Fruit fly (Drosophila melanogaster) whole organism, embryonic: Measurements from ENCODE around the gene Fas1.

Experiments used
- ATbp ChIP-seq: fragments of 200-800 bp; sonication (Bioruptor generic); optimal IDR thresholded peaks from 2 replicates; lab custom pipeline; 2017; ENCODE audit warnings: missing biosample characterization, mild to moderate bottlenecking, missing genetic modification characterization, missing genetic modification reagents
- Aef1 ChIP-seq: fragments of 200-800 bp; sonication (Bioruptor generic); IDR thresholded peaks from 3 replicates; pipeline ENCODE4 v1.3.6; 2022; ENCODE audit warnings: missing biosample characterization, missing genetic modification characterization
- CG11085 ChIP-seq: fragments of 200-800 bp; sonication (Bioruptor generic); IDR thresholded peaks from 2 replicates; pipeline ENCODE4 v1.3.6; 2022; ENCODE audit warnings: missing biosample characterization, missing genetic modification characterization
- CG11247 ChIP-seq: fragments of 200-800 bp; sonication (Bioruptor generic); IDR thresholded peaks from 2 replicates; pipeline ENCODE4 v1.3.6; 2022; ENCODE audit warnings: missing biosample characterization, missing genetic modification characterization
- CG12155 ChIP-seq: fragments of 200-800 bp; sonication (Bioruptor generic); optimal IDR thresholded peaks from 3 replicates; lab custom pipeline; 2016; ENCODE audit warnings: missing biosample characterization, missing genetic modification characterization
- CG15269 ChIP-seq: fragments of 200-800 bp; sonication (Bioruptor generic); optimal IDR thresholded peaks from 2 replicates; lab custom pipeline; 2018; ENCODE audit warnings: missing biosample characterization, mild to moderate bottlenecking, missing genetic modification characterization, moderate library complexity
- CG15601 ChIP-seq: fragments of 200-800 bp; sonication (Bioruptor generic); optimal IDR thresholded peaks from 3 replicates; lab custom pipeline; 2019; ENCODE audit warnings: missing biosample characterization, mild to moderate bottlenecking, missing genetic modification characterization, moderate library complexity
- CG1603 ChIP-seq: fragments of 200-800 bp; sonication (Bioruptor generic); optimal IDR thresholded peaks from 2 replicates; lab custom pipeline; 2019; ENCODE audit warnings: missing biosample characterization, mild to moderate bottlenecking, missing genetic modification characterization, moderate library complexity
- CG16815 ChIP-seq: fragments of 200-800 bp; sonication (Bioruptor generic); optimal IDR thresholded peaks from 3 replicates; lab custom pipeline; 2017; ENCODE audit warnings: missing biosample characterization, mild to moderate bottlenecking, missing genetic modification characterization
- CG17328 ChIP-seq: fragments of 200-800 bp; sonication (Bioruptor generic); IDR thresholded peaks from 2 replicates; pipeline ENCODE4 v1.3.6; 2022; ENCODE audit warnings: missing biosample characterization, missing genetic modification characterization
- CG18476 ChIP-seq: fragments of 200-800 bp; sonication (Bioruptor generic); optimal IDR thresholded peaks from 2 replicates; lab custom pipeline; 2016; ENCODE audit warnings: missing biosample characterization, mild to moderate bottlenecking, missing genetic modification characterization
- CG2678 ChIP-seq: fragments of 200-800 bp; sonication (Bioruptor generic); optimal IDR thresholded peaks from 3 replicates; lab custom pipeline; 2019; ENCODE audit warnings: missing biosample characterization, mild to moderate bottlenecking, missing genetic modification characterization, moderate library complexity
- CG2712 ChIP-seq: fragments of 200-800 bp; optimal IDR thresholded peaks from 3 replicates; lab custom pipeline; 2019; ENCODE audit warnings: missing biosample characterization, mild to moderate bottlenecking, missing genetic modification characterization, moderate library complexity
- CG2889 ChIP-seq: fragments of 200-800 bp; sonication (Bioruptor generic); IDR thresholded peaks from 3 replicates; pipeline ENCODE4 v1.3.6; 2022; ENCODE audit warnings: missing biosample characterization, missing genetic modification characterization
- CG34376 ChIP-seq: fragments of 200-800 bp; sonication (Bioruptor generic); optimal IDR thresholded peaks from 2 replicates; lab custom pipeline; 2018; ENCODE audit warnings: missing biosample characterization, mild to moderate bottlenecking, missing genetic modification characterization
- CG5180 ChIP-seq: fragments of 200-800 bp; sonication (Bioruptor generic); optimal IDR thresholded peaks from 3 replicates; lab custom pipeline; 2017; ENCODE audit warnings: missing biosample characterization, missing genetic modification characterization, mild to moderate bottlenecking, moderate library complexity, missing genetic modification reagents
- CG6272 ChIP-seq: fragments of 200-800 bp; sonication (Bioruptor generic); IDR thresholded peaks from 2 replicates; pipeline ENCODE4 v1.3.6; 2022; ENCODE audit warnings: missing biosample characterization, missing genetic modification characterization
- CG6813 ChIP-seq: fragments of 200-800 bp; sonication (Bioruptor generic); optimal IDR thresholded peaks from 2 replicates; lab custom pipeline; 2017; ENCODE audit warnings: missing biosample characterization, missing genetic modification characterization, mild to moderate bottlenecking, moderate library complexity, missing genetic modification reagents
- CG7745 ChIP-seq: fragments of 200-800 bp; sonication (Bioruptor generic); optimal IDR thresholded peaks from 2 replicates; lab custom pipeline; 2018; ENCODE audit warnings: missing biosample characterization, mild to moderate bottlenecking, missing genetic modification characterization, moderate library complexity
- CG8765 ChIP-seq: fragments of 200-800 bp; sonication (Bioruptor generic); IDR thresholded peaks from 2 replicates; pipeline ENCODE4 v1.3.6; 2022; ENCODE audit warnings: missing biosample characterization, missing genetic modification characterization
- CG8924 ChIP-seq: fragments of 200-800 bp; optimal IDR thresholded peaks from 3 replicates; lab custom pipeline; 2019; ENCODE audit warnings: missing biosample characterization, mild to moderate bottlenecking, missing genetic modification characterization, moderate library complexity
- CG9609 ChIP-seq: fragments of 200-800 bp; sonication (Bioruptor generic); optimal IDR thresholded peaks from 3 replicates; lab custom pipeline; 2016; ENCODE audit warnings: missing biosample characterization, missing genetic modification characterization
- CoRest ChIP-seq: fragments of 200-800 bp; sonication (Bioruptor generic); optimal IDR thresholded peaks from 3 replicates; lab custom pipeline; 2018; ENCODE audit warnings: missing biosample characterization, mild to moderate bottlenecking, missing genetic modification characterization, moderate library complexity
- Fer3 ChIP-seq: fragments of 200-800 bp; sonication (Bioruptor generic); optimal IDR thresholded peaks from 2 replicates; lab custom pipeline; 2018; ENCODE audit warnings: missing biosample characterization, mild to moderate bottlenecking, missing genetic modification characterization, moderate library complexity
- Kr ChIP-seq: fragments of 200-800 bp; sonication (Bioruptor generic); optimal IDR thresholded peaks from 2 replicates; lab custom pipeline; 2017; ENCODE audit warnings: missing biosample characterization, mild to moderate bottlenecking, missing genetic modification characterization
- Nf-YC ChIP-seq: fragments of 200-800 bp; optimal IDR thresholded peaks from 3 replicates; lab custom pipeline; 2019; ENCODE audit warnings: missing biosample characterization, mild to moderate bottlenecking, missing genetic modification characterization, moderate library complexity
- Spps ChIP-seq: fragments of 200-800 bp; sonication (Bioruptor generic); optimal IDR thresholded peaks from 2 replicates; lab custom pipeline; 2018; ENCODE audit warnings: missing biosample characterization, mild to moderate bottlenecking, missing genetic modification characterization
- amos ChIP-seq: fragments of 200-800 bp; sonication (Bioruptor generic); IDR thresholded peaks from 2 replicates; pipeline ENCODE4 v1.3.6; 2022; ENCODE audit warnings: missing biosample characterization, missing genetic modification characterization; ENCODE audit not compliant: partially characterized antibody
- chm ChIP-seq: fragments of 200-800 bp; sonication (Bioruptor generic); IDR thresholded peaks from 2 replicates; pipeline ENCODE4 v1.3.6; 2022; ENCODE audit warnings: missing biosample characterization, missing genetic modification characterization
- chn ChIP-seq: fragments of 200-800 bp; sonication (Bioruptor generic); optimal IDR thresholded peaks from 2 replicates; lab custom pipeline; 2016; ENCODE audit warnings: missing biosample characterization, missing genetic modification characterization
- dm ChIP-seq: fragments of 200-800 bp; sonication (Bioruptor generic); optimal IDR thresholded peaks from 3 replicates; lab custom pipeline; 2016; ENCODE audit warnings: missing biosample characterization, missing genetic modification characterization
- ems ChIP-seq: fragments of 200-800 bp; sonication (Bioruptor generic); optimal IDR thresholded peaks from 3 replicates; lab custom pipeline; 2016; ENCODE audit warnings: missing biosample characterization, missing genetic modification characterization
- en ChIP-seq: fragments of 200-800 bp; sonication (Bioruptor generic); optimal IDR thresholded peaks from 2 replicates; lab custom pipeline; 2016; ENCODE audit warnings: missing biosample characterization, missing genetic modification characterization
- ftz-f1 ChIP-seq: fragments of 200-800 bp; sonication (Bioruptor generic); optimal IDR thresholded peaks from 2 replicates; lab custom pipeline; 2016; ENCODE audit warnings: missing biosample characterization, missing genetic modification characterization
- gsb-n ChIP-seq: fragments of 200-800 bp; sonication (Bioruptor generic); optimal IDR thresholded peaks from 3 replicates; lab custom pipeline; 2018; ENCODE audit warnings: missing biosample characterization, mild to moderate bottlenecking, missing genetic modification characterization
- kah ChIP-seq: fragments of 200-800 bp; sonication (Bioruptor generic); optimal IDR thresholded peaks from 2 replicates; lab custom pipeline; 2018; ENCODE audit warnings: missing biosample characterization, mild to moderate bottlenecking, missing genetic modification characterization
- mld ChIP-seq: fragments of 200-800 bp; sonication (Bioruptor generic); IDR thresholded peaks from 3 replicates; pipeline ENCODE4 v1.3.6; 2022; ENCODE audit warnings: missing biosample characterization, missing genetic modification characterization; ENCODE audit not compliant: partially characterized antibody
- otp ChIP-seq: fragments of 200-800 bp; sonication (Bioruptor generic); IDR thresholded peaks from 3 replicates; pipeline ENCODE4, ENCODE4 v1.3.6; 2022; ENCODE audit warnings: missing biosample characterization, missing genetic modification characterization
- phol ChIP-seq: fragments of 200-800 bp; sonication (Bioruptor generic); optimal IDR thresholded peaks from 3 replicates; lab custom pipeline; 2018; ENCODE audit warnings: missing biosample characterization, mild to moderate bottlenecking, missing genetic modification characterization, moderate library complexity
- pnt ChIP-seq: fragments of 200-800 bp; sonication (Bioruptor generic); optimal IDR thresholded peaks from 3 replicates; lab custom pipeline; 2016; ENCODE audit warnings: missing biosample characterization, missing genetic modification characterization
- ro ChIP-seq: fragments of 200-800 bp; sonication (Bioruptor generic); IDR thresholded peaks from 2 replicates; pipeline ENCODE4 v1.3.6; 2022; ENCODE audit warnings: missing biosample characterization, missing genetic modification characterization
- sd ChIP-seq: fragments of 200-800 bp; sonication (Bioruptor generic); optimal IDR thresholded peaks from 3 replicates; lab custom pipeline; 2018; ENCODE audit warnings: missing biosample characterization, mild to moderate bottlenecking, missing genetic modification characterization, moderate library complexity
- sens-2 ChIP-seq: fragments of 200-800 bp; sonication (Bioruptor generic); IDR thresholded peaks from 2 replicates; pipeline ENCODE4 v1.3.6; 2022; ENCODE audit warnings: missing biosample characterization, missing genetic modification characterization
- slou ChIP-seq: fragments of 200-800 bp; sonication (Bioruptor generic); optimal IDR thresholded peaks from 3 replicates; lab custom pipeline; 2016; ENCODE audit warnings: missing biosample characterization, missing genetic modification characterization
- ssp ChIP-seq: fragments of 200-800 bp; sonication (Bioruptor generic); IDR thresholded peaks from 2 replicates; pipeline ENCODE4 v1.3.6; 2022; ENCODE audit warnings: missing biosample characterization, missing genetic modification characterization
- ttk ChIP-seq: fragments of 200-800 bp; sonication (Bioruptor generic); IDR thresholded peaks from 2 replicates; pipeline ENCODE4 v2.1.2; 2022; ENCODE audit warnings: missing biosample characterization, missing genetic modification characterization
- unc-4 ChIP-seq: fragments of 200-800 bp; sonication (Bioruptor generic); IDR thresholded peaks from 2 replicates; pipeline ENCODE4 v1.3.6; 2022; ENCODE audit warnings: missing biosample characterization, missing genetic modification characterization; ENCODE audit not compliant: partially characterized antibody
- vfl ChIP-seq: fragments of 200-800 bp; sonication (Bioruptor generic); optimal IDR thresholded peaks from 2 replicates; lab custom pipeline; 2016; ENCODE audit warnings: missing biosample characterization, missing genetic modification characterization
- vnd ChIP-seq: fragments of 200-800 bp; sonication (Bioruptor generic); IDR thresholded peaks from 3 replicates; pipeline ENCODE4 v1.3.6; 2022; ENCODE audit warnings: missing biosample characterization, missing genetic modification characterization; ENCODE audit not compliant: partially characterized antibody

The Fas1 gene

DNA sequence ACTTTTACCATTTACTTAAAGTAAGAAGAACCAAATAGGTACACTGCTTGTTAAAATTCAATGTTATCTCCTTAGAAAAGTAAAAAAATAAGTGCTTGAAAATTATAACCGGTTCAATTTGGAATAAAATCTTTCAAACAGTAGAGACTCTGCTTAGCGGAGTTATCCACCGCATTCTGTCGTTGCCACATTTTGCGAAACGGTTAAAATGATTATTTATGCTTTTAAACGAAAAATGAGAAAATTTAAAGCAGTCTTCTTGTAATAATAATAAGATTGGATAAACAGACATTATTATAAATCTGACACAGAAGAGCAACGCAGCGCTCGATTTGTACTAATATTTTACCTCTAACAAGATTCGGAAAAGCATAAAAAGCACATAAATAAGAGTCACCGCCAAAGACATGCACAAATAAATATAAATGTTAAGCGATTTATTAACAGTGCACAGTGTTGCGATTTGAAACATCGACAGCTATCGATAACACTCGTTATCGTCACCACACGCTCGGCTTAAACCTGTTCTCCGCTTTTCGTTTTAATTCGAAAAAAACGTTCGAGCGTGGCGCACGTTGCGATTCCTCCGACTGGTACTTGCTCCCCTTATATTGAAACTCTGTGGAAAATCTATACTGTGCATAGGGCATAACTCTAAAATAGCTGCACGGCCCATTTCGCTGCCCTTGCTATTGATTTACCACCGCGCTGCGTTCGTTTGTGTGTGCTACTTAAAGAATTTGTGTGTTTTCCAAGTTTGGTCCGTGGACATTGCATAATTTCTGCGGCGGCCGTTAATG lies at the start of gene Fas1:
Gene Fas1 (plus strand): TSS at position 489 of the 800 bp plus-strand sequence.
- TF ChIP-seq ro (GFP tag; lab: Robert Waterston, UW) (no peak), mld (peak; percentile 75; the same call in 2 of the 3 replicates), CG11247 (GFP tag; lab: Robert Waterston, UW) (no peak), Nf-YC (tag; lab: Kevin White, UChicago) (no peak), CG8924 (tag; lab: Kevin White, UChicago) (peak; percentile 4), vnd (GFP tag; lab: Robert Waterston, UW) (no peak; the same call in 2 of the 3 replicates), CG11085 (no peak), pnt (GFP tag; lab: Kevin White, UChicago) (no peak), CG34376 (GFP tag; lab: Kevin White, UChicago) (no peak), Fer3 (tag; lab: Kevin White, UChicago) (no peak), chm (GFP tag; lab: Robert Waterston, UW) (peak; percentile 54; the same call in 1 of the 2 replicates), gsb-n (peak; percentile 4), vfl (GFP tag; lab: Kevin White, UChicago) (no peak), en (GFP tag; lab: Kevin White, UChicago) (no peak), CG17328 (no peak), otp (GFP tag; lab: Robert Waterston, UW) (no peak; the same call in 2 of the 3 replicates), CG8765 (GFP tag; lab: Robert Waterston, UW) (no peak), CG5180 (GFP tag; lab: Kevin White, UChicago) (no peak), slou (GFP tag; lab: Kevin White, UChicago) (no peak), CG9609 (GFP tag; lab: Kevin White, UChicago) (no peak), phol (peak; percentile 12), ftz-f1 (GFP tag; lab: Kevin White, UChicago) (no peak), CG2712 (tag; lab: Kevin White, UChicago) (no peak), dm (GFP tag; lab: Kevin White, UChicago) (peak; percentile 30), CG2678 (no peak), sens-2 (GFP tag; lab: Robert Waterston, UW) (no peak), Spps (tag; lab: Kevin White, UChicago) (no peak), sd (tag; lab: Kevin White, UChicago) (peak; percentile 7), unc-4 (peak; percentile 74), CG6813 (GFP tag; lab: Kevin White, UChicago) (no peak), Kr (no peak), CG6272 (no peak), chn (GFP tag; lab: Kevin White, UChicago) (no peak), CG18476 (GFP tag; lab: Kevin White, UChicago) (no peak), CG16815 (GFP tag; lab: Kevin White, UChicago) (no peak), CG15269 (tag; lab: Kevin White, UChicago) (no peak), CG12155 (GFP tag; lab: Kevin White, UChicago) (peak; percentile 47), CoRest (tag; lab: Kevin White, UChicago) (no peak), CG1603 (peak; percentile 5), ssp (GFP tag; lab: Robert Waterston, UW) (no peak), ttk (no peak), ems (GFP tag; lab: Kevin White, UChicago) (no peak), CG7745 (tag; lab: Kevin White, UChicago) (no peak), kah (GFP tag; lab: Kevin White, UChicago) (no peak), CG2889 (GFP tag; lab: Robert Waterston, UW) (no peak), amos (GFP tag; lab: Robert Waterston, UW) (peak; percentile 71), Aef1 (GFP tag; lab: Robert Waterston, UW) (no peak), ATbp (GFP tag; lab: Kevin White, UChicago) (no peak), CG15601 (tag; lab: Kevin White, UChicago) (peak; percentile 45)
